Worm (Caenorhabditis elegans): ENCODE results near the gene F41F3.8.

Gene F41F3.8

ce11 chrV:4640501-4641150, 8.0 kb upstream of the F41F3.8 start:
- TF ChIP-seq elt-2 (tag; optimal IDR thresholded peaks at IDR 0.05): peak; percentile 60
- TF ChIP-seq nfya-1 (tag; optimal IDR thresholded peaks at IDR 0.05; ENCODE audit: insufficient read depth): no peak
- TF ChIP-seq unc-62 (GFP tag; optimal IDR thresholded peaks at IDR 0.05): no peak
- no peak for TF ChIP-seq unc-39 (tag; optimal IDR thresholded peaks at IDR 0.05)
- TF ChIP-seq ceh-28 (tag; optimal IDR thresholded peaks at IDR 0.05): peak; percentile 45
- TF ChIP-seq pha-4 (tag; optimal IDR thresholded peaks at IDR 0.05): peak; percentile 14

DNA sequence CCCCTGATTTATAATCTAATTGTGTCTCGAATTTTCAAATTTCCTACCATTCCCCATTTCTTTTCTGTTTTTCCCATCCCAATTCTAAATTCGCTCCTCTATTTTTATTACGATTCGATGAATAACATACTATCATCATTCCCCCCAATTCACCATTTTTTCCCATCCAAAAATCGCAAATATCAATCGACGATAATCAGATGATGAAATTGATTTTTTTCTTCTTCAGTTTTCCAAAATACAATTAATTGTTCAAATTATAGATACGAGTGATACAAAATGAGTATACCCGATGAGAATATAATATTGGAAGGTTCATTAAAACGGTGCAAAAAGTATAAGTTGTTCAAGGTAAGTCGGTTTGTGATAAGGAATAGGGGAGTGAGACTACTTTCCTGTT, 5.9 kb upstream of the F41F3.8 start, which contains the start of gene soc-1:
Gene soc-1, plus strand, starts transcription at position 262 of the 400 bp plus-strand sequence.
- TF ChIP-seq fkh-2 (tag; optimal IDR thresholded peaks at IDR 0.05) (no peak), nhr-23 (tag; optimal IDR thresholded peaks at IDR 0.05) (no peak), hmg-11 (tag; optimal IDR thresholded peaks at IDR 0.05) (no peak), egl-27 (tag; optimal IDR thresholded peaks at IDR 0.05) (no peak), nhr-237 (tag; optimal IDR thresholded peaks at IDR 0.05) (no peak), nfya-1 (tag; optimal IDR thresholded peaks at IDR 0.05; ENCODE audit: insufficient read depth) (no peak)

ce11 chrV:4647279-4647819, 1.3 kb upstream of the F41F3.8 start:
- TF ChIP-seq fkh-2 (tag; optimal IDR thresholded peaks at IDR 0.05) (no peak), elt-1 (tag; optimal IDR thresholded peaks at IDR 0.05) (no peak), ama-1 (optimal IDR thresholded peaks at IDR 0.05) (peak; percentile 79), ceh-82 (tag; optimal IDR thresholded peaks at IDR 0.05) (no peak), aly-2 (tag; optimal IDR thresholded peaks at IDR 0.05) (no peak), zag-1 (tag; optimal IDR thresholded peaks at IDR 0.05) (no peak), nhr-43 (tag; optimal IDR thresholded peaks at IDR 0.05; ENCODE audit: poor library complexity, severe bottlenecking) (peak; percentile 79), elt-2 (tag; optimal IDR thresholded peaks at IDR 0.05) (no peak), ztf-11 (tag; optimal IDR thresholded peaks at IDR 0.05) (no peak), nhr-237 (tag; optimal IDR thresholded peaks at IDR 0.05) (no peak), egl-27 (tag; optimal IDR thresholded peaks at IDR 0.05) (no peak), nfya-1 (tag; optimal IDR thresholded peaks at IDR 0.05; ENCODE audit: insufficient read depth) (no peak), nhr-67 (tag; optimal IDR thresholded peaks at IDR 0.05) (no peak), R02D3.7 (tag; optimal IDR thresholded peaks at IDR 0.05) (no peak), fos-1 (tag; optimal IDR thresholded peaks at IDR 0.05) (no peak), pha-4 (tag; optimal IDR thresholded peaks at IDR 0.05) (no peak), ZK546.5 (tag; optimal IDR thresholded peaks at IDR 0.05) (no peak), mml-1 (tag; optimal IDR thresholded peaks at IDR 0.05) (no peak), unc-62 (GFP tag; optimal IDR thresholded peaks at IDR 0.05) (no peak), ceh-9 (tag; optimal IDR thresholded peaks at IDR 0.05) (no peak), ceh-28 (tag; optimal IDR thresholded peaks at IDR 0.05) (no peak), snpc-4 (tag; optimal IDR thresholded peaks at IDR 0.05) (no peak), nhr-12 (tag; optimal IDR thresholded peaks at IDR 0.05) (no peak), tbx-2 (tag; optimal IDR thresholded peaks at IDR 0.05) (no peak), ceh-16 (tag; optimal IDR thresholded peaks at IDR 0.05) (no peak), pqm-1 (tag; optimal IDR thresholded peaks at IDR 0.05) (no peak), elt-3 (tag; optimal IDR thresholded peaks at IDR 0.05) (peak in 1 of 3 experiments; percentile 74), mdl-1 (tag; optimal IDR thresholded peaks at IDR 0.05) (no peak), nhr-23 (tag; optimal IDR thresholded peaks at IDR 0.05) (no peak), jun-1 (tag; optimal IDR thresholded peaks at IDR 0.05) (no peak), nhr-25 (tag; optimal IDR thresholded peaks at IDR 0.05) (peak; percentile 23)

DNA sequence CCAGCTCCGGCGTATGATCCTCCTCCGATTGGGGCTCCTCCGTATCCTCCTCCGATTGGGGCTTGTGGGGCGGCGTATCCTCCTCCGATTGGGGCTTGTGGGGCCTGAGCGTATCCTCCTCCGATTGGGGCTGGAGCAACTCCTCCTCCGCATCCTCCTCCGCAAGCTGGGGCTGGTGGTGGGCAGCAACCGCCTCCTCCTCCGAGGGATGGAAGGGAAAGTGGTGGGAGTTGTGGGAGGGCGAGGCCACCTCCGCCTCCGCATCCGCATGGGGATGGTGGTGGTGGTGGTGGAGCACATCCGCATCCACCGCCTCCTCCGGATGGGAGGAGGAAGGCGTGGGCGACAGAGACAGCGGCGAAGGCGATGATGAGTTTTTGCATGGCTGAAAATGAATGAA, 770 bp upstream of the F41F3.8 start, which contains the start of gene F41F3.3:
Gene F41F3.3, minus strand, starts transcription at position 383 of the 400 bp plus-strand sequence.
- peak; percentile 19 for TF ChIP-seq lsy-12 (tag; optimal IDR thresholded peaks at IDR 0.05)
- TF ChIP-seq aly-2 (tag; optimal IDR thresholded peaks at IDR 0.05): no peak
- TF ChIP-seq ceh-82 (tag; optimal IDR thresholded peaks at IDR 0.05): no peak
- TF ChIP-seq nfya-1 (tag; optimal IDR thresholded peaks at IDR 0.05; ENCODE audit: insufficient read depth): peak; percentile 18
- TF ChIP-seq egl-5 (tag; optimal IDR thresholded peaks at IDR 0.05): no peak
- TF ChIP-seq nhr-25 (tag; optimal IDR thresholded peaks at IDR 0.05): peak; percentile 76
- no peak for TF ChIP-seq fkh-2 (tag; optimal IDR thresholded peaks at IDR 0.05)
- TF ChIP-seq ama-1 (optimal IDR thresholded peaks at IDR 0.05): peak; percentile 66
- TF ChIP-seq ceh-9 (tag; optimal IDR thresholded peaks at IDR 0.05): no peak
- TF ChIP-seq jun-1 (tag; optimal IDR thresholded peaks at IDR 0.05): no peak
- TF ChIP-seq daf-12 (tag; optimal IDR thresholded peaks at IDR 0.05): no peak
- TF ChIP-seq nhr-76 (tag; optimal IDR thresholded peaks at IDR 0.05): no peak
